Worm (Caenorhabditis elegans) whole organism, L1 larva: ENCODE results near the gene sre-12.
A peak's percentile ranks its signal among the peaks of the same experiment; 100 is the strongest.

Source experiments
- C16A3.4 ChIP-seq: fragments of 150-350 bp; optimal IDR thresholded peaks from 2 replicates; lab custom pipeline; 2014; ENCODE audit warnings: missing biosample characterization, missing genetic modification characterization
- F16B12.6 ChIP-seq: fragments of 150-350 bp; optimal IDR thresholded peaks from 2 replicates; lab custom pipeline; 2014; ENCODE audit warnings: missing biosample characterization, missing genetic modification characterization
- Y116A8C.19 ChIP-seq: sonication (generic microtip); optimal IDR thresholded peaks from 2 replicates; lab custom pipeline; 2016; ENCODE audit warnings: missing compliant biosample characterization, missing genetic modification characterization, borderline replicate concordance
- alr-1 ChIP-seq: fragments of 200-800 bp; sonication (Bioruptor generic); optimal IDR thresholded peaks from 2 replicates; lab custom pipeline; 2018; ENCODE audit warnings: borderline replicate concordance, mild to moderate bottlenecking, missing genetic modification characterization, missing compliant biosample characterization
- aly-2 ChIP-seq: fragments of 150-350 bp; optimal IDR thresholded peaks from 2 replicates; lab custom pipeline; 2014; ENCODE audit warnings: missing biosample characterization, missing genetic modification characterization
- ama-1 ChIP-seq: fragments of 150-350 bp; optimal IDR thresholded peaks from 2 replicates; lab custom pipeline; 2014
- blmp-1 ChIP-seq: fragments of 150-350 bp; optimal IDR thresholded peaks from 2 replicates; lab custom pipeline; 2014; ENCODE audit warnings: missing biosample characterization, missing genetic modification characterization
- ces-1 ChIP-seq: fragments of 150-350 bp; optimal IDR thresholded peaks from 2 replicates; lab custom pipeline; 2014; ENCODE audit warnings: missing biosample characterization, missing genetic modification reagents, missing genetic modification characterization
- efl-1 ChIP-seq, 4 experiments: fragments of 150-350 bp; optimal IDR thresholded peaks in 3 of 4; peaks in 1 of 4; 1 replicate in 1 of 4; 2 replicates in 3 of 4; lab custom pipeline; 2014; ENCODE audit warnings: missing biosample characterization in 2 of 4, missing genetic modification characterization in 2 of 4, missing genetic modification reagents in 2 of 4
- egl-13 ChIP-seq: sonication (generic microtip); optimal IDR thresholded peaks from 2 replicates; lab custom pipeline; 2016; ENCODE audit warnings: missing genotype, missing genetic modification reagents, missing genetic modification characterization, missing compliant biosample characterization
- egl-27 ChIP-seq, 2 experiments: fragments of 150-350 bp in 1 of 2; sonication (generic microtip); optimal IDR thresholded peaks; 3 replicates each; lab custom pipeline; 2017 to 2018; ENCODE audit warnings: missing biosample characterization in 2 of 2, missing genetic modification characterization in 2 of 2, missing genetic modification reagents in 2 of 2
- elt-3 ChIP-seq, 6 experiments: fragments of 150-350 bp in 1 of 6; sonication (generic microtip); optimal IDR thresholded peaks; 2 replicates each; lab custom pipeline; 2017 to 2018; ENCODE audit warnings: missing biosample characterization in 6 of 6, missing genetic modification characterization in 6 of 6, inconsistent platforms in 1 of 6
- fkh-8 ChIP-seq: sonication (generic microtip); optimal IDR thresholded peaks from 2 replicates; lab custom pipeline; 2016; ENCODE audit warnings: mild to moderate bottlenecking, missing genetic modification characterization, missing compliant biosample characterization
- fos-1 ChIP-seq: fragments of 150-350 bp; optimal IDR thresholded peaks from 2 replicates; lab custom pipeline; 2014; ENCODE audit warnings: missing biosample characterization, missing genetic modification characterization
- grh-1 ChIP-seq: fragments of 200-800 bp; sonication (Bioruptor generic); IDR thresholded peaks from 2 replicates; pipeline ENCODE4 v1.3.6; 2022; ENCODE audit warnings: missing genetic modification reagents, missing genetic modification characterization, missing compliant biosample characterization
- hlh-4 ChIP-seq: sonication (generic microtip); optimal IDR thresholded peaks from 2 replicates; lab custom pipeline; 2016; ENCODE audit warnings: mild to moderate bottlenecking, missing genetic modification characterization, missing compliant biosample characterization
- hpl-2 ChIP-seq: fragments of 150-350 bp; optimal IDR thresholded peaks from 2 replicates; lab custom pipeline; 2014; ENCODE audit warnings: missing biosample characterization, missing genetic modification reagents, missing genetic modification characterization
- isw-1 ChIP-seq: fragments of 200-800 bp; sonication (Bioruptor generic); IDR thresholded peaks from 2 replicates; pipeline ENCODE4 v1.3.6; 2022; ENCODE audit warnings: missing genetic modification characterization, missing compliant biosample characterization
- jun-1 ChIP-seq: fragments of 150-350 bp; optimal IDR thresholded peaks from 2 replicates; lab custom pipeline; 2014; ENCODE audit warnings: missing biosample characterization, missing genetic modification reagents, missing genetic modification characterization
- lin-14 ChIP-seq: fragments of 200-800 bp; sonication (Bioruptor generic); optimal IDR thresholded peaks from 2 replicates; lab custom pipeline; 2018; ENCODE audit warnings: mild to moderate bottlenecking, missing genetic modification characterization, moderate library complexity, missing compliant biosample characterization
- lin-39 ChIP-seq: fragments of 150-350 bp; optimal IDR thresholded peaks from 2 replicates; lab custom pipeline; 2014; ENCODE audit warnings: missing biosample characterization, missing genetic modification reagents, missing genetic modification characterization
- mdl-1 ChIP-seq, 2 experiments: fragments of 150-350 bp; optimal IDR thresholded peaks; 2 replicates each; lab custom pipeline; 2014 to 2017; ENCODE audit warnings: missing biosample characterization in 2 of 2, missing genetic modification characterization in 2 of 2, inconsistent platforms in 1 of 2
- mef-2 ChIP-seq: fragments of 150-350 bp; optimal IDR thresholded peaks from 2 replicates; lab custom pipeline; 2014; ENCODE audit warnings: missing biosample characterization, missing genetic modification characterization
- nhr-11 ChIP-seq: fragments of 150-350 bp; optimal IDR thresholded peaks from 2 replicates; lab custom pipeline; 2014; ENCODE audit warnings: missing biosample characterization, missing genetic modification characterization
- nhr-237 ChIP-seq: fragments of 150-350 bp; optimal IDR thresholded peaks from 2 replicates; lab custom pipeline; 2014; ENCODE audit warnings: missing biosample characterization, missing genetic modification characterization
- nhr-85 ChIP-seq: sonication (generic microtip); peaks from one replicate; lab custom pipeline; 2016; ENCODE audit warnings: missing genetic modification characterization, inconsistent platforms, missing compliant biosample characterization
- pqm-1 ChIP-seq: sonication (generic microtip); optimal IDR thresholded peaks from 3 replicates; lab custom pipeline; 2017; ENCODE audit warnings: missing biosample characterization, missing genetic modification characterization
- skn-1 ChIP-seq: fragments of 150-350 bp; optimal IDR thresholded peaks from 2 replicates; lab custom pipeline; 2014; ENCODE audit warnings: missing biosample characterization, missing genetic modification characterization
- sup-37 ChIP-seq: fragments of 200-800 bp; sonication (Bioruptor generic); optimal IDR thresholded peaks from 2 replicates; lab custom pipeline; 2018; ENCODE audit warnings: mild to moderate bottlenecking, missing genetic modification characterization, missing compliant biosample characterization
- tbx-2 ChIP-seq: sonication (generic microtip); optimal IDR thresholded peaks from 2 replicates; lab custom pipeline; 2016; ENCODE audit warnings: missing genetic modification characterization, missing compliant biosample characterization
- unc-86 ChIP-seq: sonication (generic microtip); optimal IDR thresholded peaks from 2 replicates; lab custom pipeline; 2016; ENCODE audit warnings: missing genetic modification characterization, missing compliant biosample characterization
- unc-98 ChIP-seq: fragments of 200-800 bp; sonication (Bioruptor generic); IDR thresholded peaks from 2 replicates; pipeline ENCODE4 v1.3.6; 2022; ENCODE audit warnings: missing genetic modification characterization, missing compliant biosample characterization
- xbp-1 ChIP-seq: sonication (generic microtip); optimal IDR thresholded peaks from 2 replicates; lab custom pipeline; 2016; ENCODE audit warnings: missing genetic modification characterization, missing compliant biosample characterization
- ztf-11 ChIP-seq, 2 experiments: sonication (generic microtip); optimal IDR thresholded peaks; 2 replicates each; lab custom pipeline; 2016 to 2017; ENCODE audit warnings: missing genetic modification characterization in 2 of 2, missing biosample characterization in 1 of 2, missing compliant biosample characterization in 1 of 2

Gene sre-12

ce11 chrV:7015872-7016271 is 37.0 kb upstream of the sre-12 start, which contains the start of gene C33G8.13:
C33G8.13 (minus strand) TSS chrV:7015972.
- no peak for TF ChIP-seq xbp-1
- TF ChIP-seq nhr-11: no peak
- TF ChIP-seq unc-98 (GFP tag; lab: Robert Waterston, UW): no peak
- no peak for TF ChIP-seq nhr-85 (tag; lab: Kevin White, UChicago)
- TF ChIP-seq alr-1 (tag; lab: Kevin White, UChicago): no peak
- TF ChIP-seq lin-14 (GFP tag; lab: Kevin White, UChicago): no peak
- TF ChIP-seq hpl-2 (GFP tag; lab: Kevin White, UChicago): no peak

ce11 chrV:7012617-7013016 is 33.7 kb upstream of the sre-12 start, which contains the start of gene srw-127:
srw-127 (plus strand) TSS chrV:7012917.
- TF ChIP-seq hlh-4 (no peak), egl-13 (tag; lab: Kevin White, UChicago) (no peak), lin-14 (GFP tag; lab: Kevin White, UChicago) (no peak), fos-1 (tag; lab: Kevin White, UChicago) (no peak), mef-2 (tag; lab: Kevin White, UChicago) (no peak), aly-2 (no peak), nhr-237 (no peak)

- TF ChIP-seq nhr-11 (no peak), efl-1 (optimal IDR thresholded peaks at IDR 0.05; lab: Kevin White, UChicago) (no peak), efl-1 (GFP tag; optimal IDR thresholded peaks at IDR 0.05 in 1 of 2; lab: Kevin White, UChicago) (peak in 1 of 2 experiments; percentile 31)
Observed at ce11 chrV:7009461-7009860, 30.5 kb upstream of the sre-12 start, which contains the start of gene C33G8.2. C33G8.2 (plus strand) TSS chrV:7009761.

ce11 chrV:7007307-7007706 is 28.4 kb upstream of the sre-12 start, which contains the start of gene drd-10:
drd-10 (plus strand) TSS chrV:7007607.
- TF ChIP-seq grh-1 (GFP tag; lab: Robert Waterston, UW): no peak
- TF ChIP-seq lin-39 (tag; lab: Kevin White, UChicago): no peak
- no peak for TF ChIP-seq blmp-1
- no peak for TF ChIP-seq efl-1 (optimal IDR thresholded peaks at IDR 0.05; lab: Kevin White, UChicago)
- no peak for TF ChIP-seq efl-1 (GFP tag; optimal IDR thresholded peaks at IDR 0.05 in 1 of 2; lab: Kevin White, UChicago)
- TF ChIP-seq isw-1 (GFP tag; lab: Robert Waterston, UW): no peak
- no peak for TF ChIP-seq mdl-1 (tag; optimal IDR thresholded peaks at IDR 0.05; lab: Kevin White, UChicago)
- TF ChIP-seq sup-37: no peak
- no peak for TF ChIP-seq unc-98 (GFP tag; lab: Robert Waterston, UW)
- TF ChIP-seq xbp-1: no peak
- no peak for TF ChIP-seq tbx-2
- TF ChIP-seq ces-1 (GFP tag; lab: Kevin White, UChicago): no peak
- no peak for TF ChIP-seq lin-14 (GFP tag; lab: Kevin White, UChicago)
- no peak for TF ChIP-seq jun-1 (tag; lab: Kevin White, UChicago)
- TF ChIP-seq egl-27 (tag; optimal IDR thresholded peaks at IDR 0.05; lab: Kevin White, UChicago): no peak
- TF ChIP-seq aly-2: no peak
- no peak for TF ChIP-seq fkh-8 (tag; lab: Kevin White, UChicago)
- TF ChIP-seq alr-1 (tag; lab: Kevin White, UChicago): no peak
- no peak for TF ChIP-seq skn-1
- no peak for TF ChIP-seq ama-1 (lab: Kevin White, UChicago)
- TF ChIP-seq C16A3.4: no peak

ce11 chrV:7005964-7006363 is 27.0 kb upstream of the sre-12 start, which contains the start of gene spig-10:
spig-10 (plus strand) TSS chrV:7006264.
- TF ChIP-seq Y116A8C.19 (tag; lab: Kevin White, UChicago): no peak
- no peak for TF ChIP-seq nhr-85 (tag; lab: Kevin White, UChicago)
- TF ChIP-seq F16B12.6: no peak
- no peak for TF ChIP-seq elt-3 (tag; optimal IDR thresholded peaks at IDR 0.05; lab: Kevin White, UChicago)
- no peak for TF ChIP-seq grh-1 (GFP tag; lab: Robert Waterston, UW)
- TF ChIP-seq ztf-11 (tag; optimal IDR thresholded peaks at IDR 0.05; lab: Kevin White, UChicago): no peak
- TF ChIP-seq unc-86 (tag; lab: Kevin White, UChicago): no peak
- TF ChIP-seq isw-1 (GFP tag; lab: Robert Waterston, UW): no peak
- no peak for TF ChIP-seq pqm-1 (tag; lab: Kevin White, UChicago)
